Worm (Caenorhabditis elegans) whole organism, young adult: ENCODE data around the gene C03B1.5.

Experiments used
- attf-5 ChIP-seq: fragments of 200-800 bp; sonication (Bioruptor generic); optimal IDR thresholded peaks from 2 replicates; lab custom pipeline; 2018; ENCODE audit warnings: mild to moderate bottlenecking, missing genetic modification characterization, missing compliant biosample characterization
- cebp-2 ChIP-seq: fragments of 200-800 bp; sonication (Bioruptor generic); IDR thresholded peaks from 2 replicates; pipeline ENCODE4 v1.3.6; 2022; ENCODE audit warnings: missing genetic modification characterization, missing compliant biosample characterization
- ceh-40 ChIP-seq: fragments of 200-800 bp; sonication (Bioruptor generic); IDR thresholded peaks from 2 replicates; pipeline ENCODE4 v1.3.6; 2022; ENCODE audit warnings: missing genetic modification characterization, missing compliant biosample characterization
- efl-1 ChIP-seq: fragments of 150-350 bp; optimal IDR thresholded peaks from 2 replicates; lab custom pipeline; 2014; ENCODE audit warnings: missing biosample characterization, missing genetic modification reagents, missing genetic modification characterization
- ekl-4 ChIP-seq: fragments of 200-800 bp; sonication (Bioruptor generic); IDR thresholded peaks from 2 replicates; pipeline ENCODE4 v1.3.6; 2022; ENCODE audit warnings: missing genetic modification reagents, missing genetic modification characterization, missing compliant biosample characterization
- let-607 ChIP-seq, 2 experiments: fragments of 200-800 bp in 1 of 2; sonication (Bioruptor generic) in 1 of 2; sonication (generic microtip) in 1 of 2; optimal IDR thresholded peaks; 2 replicates each; lab custom pipeline; 2016 to 2018; ENCODE audit warnings: mild to moderate bottlenecking in 2 of 2, missing compliant biosample characterization in 2 of 2, missing genetic modification characterization in 2 of 2, moderate library complexity in 2 of 2, missing genotype in 1 of 2
- nhr-120 ChIP-seq: fragments of 200-800 bp; sonication (Bioruptor generic); IDR thresholded peaks from 2 replicates; pipeline ENCODE4 v1.3.6; 2022; ENCODE audit warnings: missing genetic modification characterization, missing compliant biosample characterization
- nhr-27 ChIP-seq: fragments of 200-800 bp; sonication (Bioruptor generic); optimal IDR thresholded peaks from 2 replicates; lab custom pipeline; 2018; ENCODE audit warnings: mild to moderate bottlenecking, missing genetic modification characterization, moderate library complexity, missing compliant biosample characterization
- nhr-90 ChIP-seq: sonication (generic microtip); optimal IDR thresholded peaks from 2 replicates; lab custom pipeline; 2016; ENCODE audit warnings: missing genotype, mild to moderate bottlenecking, missing genetic modification characterization, missing compliant biosample characterization
- sea-2 ChIP-seq: fragments of 200-800 bp; sonication (Bioruptor generic); IDR thresholded peaks from 2 replicates; pipeline ENCODE4 v1.3.6; 2022; ENCODE audit warnings: missing genetic modification characterization, missing compliant biosample characterization
- snpc-4 ChIP-seq, 5 experiments: fragments of 150-350 bp in 1 of 5; sonication (generic microtip) in 4 of 5; optimal IDR thresholded peaks; 2 replicates each; lab custom pipeline; 2014 to 2018; ENCODE audit warnings: missing genetic modification characterization in 5 of 5, missing biosample characterization in 3 of 5, antibody characterized with exemption in 2 of 5, mild to moderate bottlenecking in 2 of 5, missing compliant biosample characterization in 2 of 5, missing genotype in 2 of 5, moderate library complexity in 2 of 5, missing genetic modification reagents in 1 of 5
- somi-1 ChIP-seq: fragments of 200-800 bp; sonication (Bioruptor generic); optimal IDR thresholded peaks from 2 replicates; lab custom pipeline; 2018; ENCODE audit warnings: mild to moderate bottlenecking, missing genetic modification characterization, missing compliant biosample characterization
- ztf-22 ChIP-seq: fragments of 200-800 bp; sonication (Bioruptor generic); optimal IDR thresholded peaks from 2 replicates; lab custom pipeline; 2018; ENCODE audit warnings: mild to moderate bottlenecking, missing genetic modification characterization, moderate library complexity, missing compliant biosample characterization

- TF ChIP-seq somi-1 (no peak), nhr-90 (no peak), cebp-2 (GFP tag; lab: Robert Waterston, UW) (no peak), attf-5 (GFP tag; lab: Kevin White, UChicago) (no peak), sea-2 (GFP tag; lab: Robert Waterston, UW) (no peak), ceh-40 (GFP tag; lab: Robert Waterston, UW) (no peak), let-607 (tag; optimal IDR thresholded peaks at IDR 0.05; lab: Kevin White, UChicago) (no peak), efl-1 (GFP tag; lab: Kevin White, UChicago) (no peak), snpc-4 (GFP tag; optimal IDR thresholded peaks at IDR 0.05; lab: Kevin White, UChicago) (no peak), snpc-4 (tag; optimal IDR thresholded peaks at IDR 0.05; lab: Kevin White, UChicago) (no peak), nhr-120 (no peak), ztf-22 (GFP tag; lab: Kevin White, UChicago) (no peak), nhr-27 (tag; lab: Kevin White, UChicago) (no peak), ekl-4 (GFP tag; lab: Robert Waterston, UW) (no peak)
Measured at ce11 chrX:6360077-6360476, 4.7 kb downstream of the C03B1.5 start.
